Fruit fly (Drosophila melanogaster) whole organism, adult: ENCODE data around the gene CG34278.

Experiments
- CG11617 ChIP-seq: fragments of 200-800 bp; sonication (Bioruptor generic); optimal IDR thresholded peaks from 2 replicates; lab custom pipeline; 2017; ENCODE audit warnings: mild to moderate bottlenecking, missing biosample characterization, missing genetic modification reagents, missing genetic modification characterization
- CG12768 ChIP-seq: fragments of 200-800 bp; sonication (Bioruptor generic); optimal IDR thresholded peaks from 2 replicates; lab custom pipeline; 2017; ENCODE audit warnings: missing biosample characterization, missing genetic modification characterization, mild to moderate bottlenecking, moderate library complexity, missing genetic modification reagents
- CG14711 ChIP-seq: fragments of 200-800 bp; sonication (Bioruptor generic); optimal IDR thresholded peaks from 2 replicates; lab custom pipeline; 2018; ENCODE audit warnings: missing biosample characterization, mild to moderate bottlenecking, missing genetic modification characterization, moderate library complexity
- CG1620 ChIP-seq: fragments of 200-800 bp; sonication (Bioruptor generic); optimal IDR thresholded peaks from 2 replicates; lab custom pipeline; 2016; ENCODE audit warnings: missing biosample characterization, missing genetic modification characterization
- CG33017 ChIP-seq: fragments of 200-800 bp; sonication (Bioruptor generic); optimal IDR thresholded peaks from 2 replicates; lab custom pipeline; 2018; ENCODE audit warnings: missing biosample characterization, mild to moderate bottlenecking, missing genetic modification characterization, moderate library complexity
- CG5204 ChIP-seq: fragments of 200-800 bp; sonication (Bioruptor generic); optimal IDR thresholded peaks from 2 replicates; lab custom pipeline; 2016; ENCODE audit warnings: missing biosample characterization, missing genetic modification characterization
- CG7045 ChIP-seq: fragments of 200-800 bp; sonication (Bioruptor generic); optimal IDR thresholded peaks from 2 replicates; lab custom pipeline; 2017; ENCODE audit warnings: missing biosample characterization, mild to moderate bottlenecking, missing genetic modification characterization
- CG7101 ChIP-seq: fragments of 200-800 bp; sonication (Bioruptor generic); optimal IDR thresholded peaks from 2 replicates; lab custom pipeline; 2018; ENCODE audit warnings: missing biosample characterization, mild to moderate bottlenecking, missing genetic modification characterization, moderate library complexity
- Clk ChIP-seq: fragments of 200-800 bp; sonication (Bioruptor generic); optimal IDR thresholded peaks from 2 replicates; lab custom pipeline; 2017; ENCODE audit warnings: missing biosample characterization, missing genetic modification characterization
- Crg-1 ChIP-seq: fragments of 200-800 bp; sonication (Bioruptor generic); optimal IDR thresholded peaks from 2 replicates; lab custom pipeline; 2016; ENCODE audit warnings: missing biosample characterization, missing genetic modification characterization
- Hr96 ChIP-seq: fragments of 200-800 bp; sonication (Bioruptor generic); optimal IDR thresholded peaks from 2 replicates; lab custom pipeline; 2016; ENCODE audit warnings: missing biosample characterization, missing genetic modification characterization
- Mnt ChIP-seq: fragments of 200-800 bp; sonication (Bioruptor generic); optimal IDR thresholded peaks from 2 replicates; lab custom pipeline; 2016; ENCODE audit warnings: missing biosample characterization, mild to moderate bottlenecking, missing genetic modification characterization
- bab1 ChIP-seq: fragments of 200-800 bp; sonication (Bioruptor generic); optimal IDR thresholded peaks from 3 replicates; lab custom pipeline; 2019; ENCODE audit warnings: missing biosample characterization, mild to moderate bottlenecking, missing genetic modification characterization, moderate library complexity
- cic ChIP-seq: fragments of 200-800 bp; sonication (Bioruptor generic); optimal IDR thresholded peaks from 2 replicates; lab custom pipeline; 2017; ENCODE audit warnings: missing biosample characterization, mild to moderate bottlenecking, missing genetic modification characterization, moderate library complexity
- cnc ChIP-seq, 2 experiments: fragments of >200 bp; optimal IDR thresholded peaks; 2 replicates each; lab custom pipeline; 2017
- kay ChIP-seq: fragments of 200-800 bp; sonication (Bioruptor generic); peaks from one replicate; lab custom pipeline; 2016; ENCODE audit warnings: missing biosample characterization, missing genetic modification characterization, borderline replicate concordance
- ovo ChIP-seq: fragments of 200-800 bp; sonication (Bioruptor generic); optimal IDR thresholded peaks from 2 replicates; lab custom pipeline; 2016; ENCODE audit warnings: missing biosample characterization, missing genetic modification characterization
- pad ChIP-seq: fragments of 200-800 bp; sonication (Bioruptor generic); optimal IDR thresholded peaks from 3 replicates; lab custom pipeline; 2017; ENCODE audit warnings: missing biosample characterization, missing genetic modification characterization, mild to moderate bottlenecking, moderate library complexity, missing genetic modification reagents
- tj ChIP-seq: fragments of 200-800 bp; sonication (Bioruptor generic); optimal IDR thresholded peaks from 3 replicates; lab custom pipeline; 2017; ENCODE audit warnings: missing biosample characterization, mild to moderate bottlenecking, missing genetic modification characterization, moderate library complexity
- toe ChIP-seq: fragments of 200-800 bp; sonication (Bioruptor generic); optimal IDR thresholded peaks from 2 replicates; lab custom pipeline; 2016; ENCODE audit warnings: missing biosample characterization, missing genetic modification characterization

CG34278 gene

dm6 chr3R:17120165-17120564 lies at the start of gene CG34278:
Gene CG34278 (plus strand): TSS chr3R:17120465.
- TF ChIP-seq cic (GFP tag; lab: Kevin White, UChicago) (no peak), Hr96 (GFP tag; lab: Kevin White, UChicago) (no peak), CG7101 (tag; lab: Kevin White, UChicago) (no peak), CG7045 (GFP tag; lab: Kevin White, UChicago) (no peak), CG12768 (no peak), CG1620 (GFP tag; lab: Kevin White, UChicago) (no peak), CG5204 (GFP tag; lab: Kevin White, UChicago) (no peak), cnc (optimal IDR thresholded peaks at IDR 0.05; lab: Kevin White, UChicago) (no peak), Mnt (GFP tag; lab: Kevin White, UChicago) (no peak), Clk (no peak), CG14711 (no peak), CG11617 (GFP tag; lab: Kevin White, UChicago) (no peak), pad (GFP tag; lab: Kevin White, UChicago) (no peak), Crg-1 (no peak), CG33017 (no peak), kay (GFP tag; lab: Kevin White, UChicago) (no peak), bab1 (GFP tag; lab: Kevin White, UChicago) (no peak)

dm6 chr3R:17072526-17073114 lies 47.6 kb upstream of the CG34278 start, which contains the start of the genes Ns1 and mRpS11:
Gene Ns1 (minus strand): TSS chr3R:17072675.
Gene mRpS11 (plus strand): TSS chr3R:17072732.
- no peak for TF ChIP-seq CG5204 (GFP tag; lab: Kevin White, UChicago)
- no peak for TF ChIP-seq kay (GFP tag; lab: Kevin White, UChicago)
- peak; percentile 51 for TF ChIP-seq CG1620 (GFP tag; lab: Kevin White, UChicago)
- peak; percentile 66 for TF ChIP-seq Crg-1
- TF ChIP-seq CG7045 (GFP tag; lab: Kevin White, UChicago), result no peak
- no peak for TF ChIP-seq toe (GFP tag; lab: Kevin White, UChicago)
- peak; percentile 33 for TF ChIP-seq CG14711
- peak; percentile 50 for TF ChIP-seq pad (GFP tag; lab: Kevin White, UChicago)
- TF ChIP-seq CG12768, result peak; percentile 35
- peak; percentile 21 for TF ChIP-seq bab1 (GFP tag; lab: Kevin White, UChicago)
- no peak for TF ChIP-seq cnc (optimal IDR thresholded peaks at IDR 0.05; lab: Kevin White, UChicago)
- TF ChIP-seq CG33017, result no peak
- TF ChIP-seq Hr96 (GFP tag; lab: Kevin White, UChicago), result no peak
- TF ChIP-seq ovo, result peak; percentile 31
- peak; percentile 54 for TF ChIP-seq CG11617 (GFP tag; lab: Kevin White, UChicago)
- TF ChIP-seq Clk, result no peak
- TF ChIP-seq Mnt (GFP tag; lab: Kevin White, UChicago), result peak; percentile 99
- TF ChIP-seq tj (GFP tag; lab: Kevin White, UChicago), result peak; percentile 3
- TF ChIP-seq cic (GFP tag; lab: Kevin White, UChicago), result peak; percentile 46
- TF ChIP-seq CG7101 (tag; lab: Kevin White, UChicago), result peak; percentile 58

dm6 chr3R:17077968-17078417 lies 42.3 kb upstream of the CG34278 start:
- TF ChIP-seq pad (GFP tag; lab: Kevin White, UChicago), result no peak
- peak; percentile 28 for TF ChIP-seq Crg-1
- peak; percentile 95 for TF ChIP-seq cic (GFP tag; lab: Kevin White, UChicago)
- TF ChIP-seq CG11617 (GFP tag; lab: Kevin White, UChicago), result no peak
- TF ChIP-seq ovo, result no peak
- no peak for TF ChIP-seq bab1 (GFP tag; lab: Kevin White, UChicago)
- no peak for TF ChIP-seq CG1620 (GFP tag; lab: Kevin White, UChicago)
- TF ChIP-seq kay (GFP tag; lab: Kevin White, UChicago), result no peak
- TF ChIP-seq CG14711, result no peak
- peak; percentile 7 for TF ChIP-seq CG12768
- TF ChIP-seq CG7045 (GFP tag; lab: Kevin White, UChicago), result no peak
- no peak for TF ChIP-seq CG5204 (GFP tag; lab: Kevin White, UChicago)
- no peak for TF ChIP-seq Clk
- no peak for TF ChIP-seq Hr96 (GFP tag; lab: Kevin White, UChicago)
- peak; percentile 89 for TF ChIP-seq Mnt (GFP tag; lab: Kevin White, UChicago)
- TF ChIP-seq tj (GFP tag; lab: Kevin White, UChicago), result no peak
- peak; percentile 75 to 96 for TF ChIP-seq cnc (optimal IDR thresholded peaks at IDR 0.05; lab: Kevin White, UChicago)

- TF ChIP-seq CG12768, result peak; percentile 74
- TF ChIP-seq CG11617 (GFP tag; lab: Kevin White, UChicago), result no peak
- TF ChIP-seq Clk, result no peak
- TF ChIP-seq toe (GFP tag; lab: Kevin White, UChicago), result no peak
- no peak for TF ChIP-seq CG14711
- peak; percentile 98 to 100 for TF ChIP-seq cnc (optimal IDR thresholded peaks at IDR 0.05; lab: Kevin White, UChicago)
- TF ChIP-seq Hr96 (GFP tag; lab: Kevin White, UChicago), result peak; percentile 29
- TF ChIP-seq Mnt (GFP tag; lab: Kevin White, UChicago), result peak; percentile 90
- TF ChIP-seq CG7045 (GFP tag; lab: Kevin White, UChicago), result peak; percentile 9
- TF ChIP-seq cic (GFP tag; lab: Kevin White, UChicago), result peak; percentile 63
- peak; percentile 98 for TF ChIP-seq kay (GFP tag; lab: Kevin White, UChicago)
- TF ChIP-seq tj (GFP tag; lab: Kevin White, UChicago), result peak; percentile 97
- peak; percentile 74 for TF ChIP-seq pad (GFP tag; lab: Kevin White, UChicago)
Observed at dm6 chr3R:17078961-17079858, 41.1 kb upstream of the CG34278 start.

dm6 chr3R:17079859-17080255 lies 40.4 kb upstream of the CG34278 start, which contains the start of the genes Keap1 and kuk:
Gene Keap1 (minus strand): TSS chr3R:17079945.
Gene kuk (plus strand): TSS chr3R:17080244.
- TF ChIP-seq pad (GFP tag; lab: Kevin White, UChicago) (no peak), CG1620 (GFP tag; lab: Kevin White, UChicago) (peak; percentile 88), Hr96 (GFP tag; lab: Kevin White, UChicago) (peak; percentile 74), CG7101 (tag; lab: Kevin White, UChicago) (peak; percentile 77), Clk (peak; percentile 3), Crg-1 (peak; percentile 90), cnc (optimal IDR thresholded peaks at IDR 0.05; lab: Kevin White, UChicago) (no peak), CG12768 (no peak), toe (GFP tag; lab: Kevin White, UChicago) (peak; percentile 79), CG14711 (peak; percentile 57), bab1 (GFP tag; lab: Kevin White, UChicago) (peak; percentile 23), Mnt (GFP tag; lab: Kevin White, UChicago) (peak; percentile 97), CG33017 (peak; percentile 21), kay (GFP tag; lab: Kevin White, UChicago) (no peak), ovo (peak; percentile 69), tj (GFP tag; lab: Kevin White, UChicago) (no peak), CG5204 (GFP tag; lab: Kevin White, UChicago) (no peak), CG7045 (GFP tag; lab: Kevin White, UChicago) (no peak), cic (GFP tag; lab: Kevin White, UChicago) (peak; percentile 72), CG11617 (GFP tag; lab: Kevin White, UChicago) (peak; percentile 67)
